Worm (Caenorhabditis elegans) whole organism, L1 larva: ENCODE results near the gene Y22D7AL.9.

Source experiments
- C16A3.4 ChIP-seq: fragments of 150-350 bp; optimal IDR thresholded peaks from 2 replicates; lab custom pipeline; 2014; ENCODE audit warnings: missing biosample characterization, missing genetic modification characterization
- alr-1 ChIP-seq: fragments of 200-800 bp; sonication (Bioruptor generic); optimal IDR thresholded peaks from 2 replicates; lab custom pipeline; 2018; ENCODE audit warnings: borderline replicate concordance, mild to moderate bottlenecking, missing genetic modification characterization, missing compliant biosample characterization
- blmp-1 ChIP-seq: fragments of 150-350 bp; optimal IDR thresholded peaks from 2 replicates; lab custom pipeline; 2014; ENCODE audit warnings: missing biosample characterization, missing genetic modification characterization
- ceh-90 ChIP-seq: sonication (generic microtip); optimal IDR thresholded peaks from 2 replicates; lab custom pipeline; 2016; ENCODE audit warnings: missing genetic modification characterization, missing compliant biosample characterization
- dpl-1 ChIP-seq, 3 experiments: fragments of 150-350 bp in 2 of 3; sonication (generic microtip) in 1 of 3; optimal IDR thresholded peaks; 2 replicates each; lab custom pipeline; 2014 to 2017; ENCODE audit warnings: missing biosample characterization in 3 of 3, missing genetic modification characterization in 3 of 3, missing genetic modification reagents in 3 of 3
- efl-1 ChIP-seq, 4 experiments: fragments of 150-350 bp; optimal IDR thresholded peaks in 3 of 4; peaks in 1 of 4; 1 replicate in 1 of 4; 2 replicates in 3 of 4; lab custom pipeline; 2014; ENCODE audit warnings: missing biosample characterization in 2 of 4, missing genetic modification characterization in 2 of 4, missing genetic modification reagents in 2 of 4
- efl-3 ChIP-seq: fragments of 200-800 bp; sonication (Bioruptor generic); optimal IDR thresholded peaks from 2 replicates; lab custom pipeline; 2018; ENCODE audit warnings: mild to moderate bottlenecking, missing genetic modification characterization, missing compliant biosample characterization
- egl-13 ChIP-seq: sonication (generic microtip); optimal IDR thresholded peaks from 2 replicates; lab custom pipeline; 2016; ENCODE audit warnings: missing genotype, missing genetic modification reagents, missing genetic modification characterization, missing compliant biosample characterization
- egl-27 ChIP-seq, 2 experiments: fragments of 150-350 bp in 1 of 2; sonication (generic microtip); optimal IDR thresholded peaks; 3 replicates each; lab custom pipeline; 2017 to 2018; ENCODE audit warnings: missing biosample characterization in 2 of 2, missing genetic modification characterization in 2 of 2, missing genetic modification reagents in 2 of 2
- elt-2 ChIP-seq: sonication (generic microtip); optimal IDR thresholded peaks from 2 replicates; lab custom pipeline; 2016; ENCODE audit warnings: missing genetic modification characterization, mild to moderate bottlenecking, inconsistent platforms, missing compliant biosample characterization, missing genetic modification reagents
- fkh-10 ChIP-seq: sonication (generic microtip); optimal IDR thresholded peaks from 2 replicates; lab custom pipeline; 2017; ENCODE audit warnings: missing biosample characterization, missing genetic modification reagents, missing genetic modification characterization
- fkh-8 ChIP-seq: sonication (generic microtip); optimal IDR thresholded peaks from 2 replicates; lab custom pipeline; 2016; ENCODE audit warnings: mild to moderate bottlenecking, missing genetic modification characterization, missing compliant biosample characterization
- fos-1 ChIP-seq: fragments of 150-350 bp; optimal IDR thresholded peaks from 2 replicates; lab custom pipeline; 2014; ENCODE audit warnings: missing biosample characterization, missing genetic modification characterization
- hlh-17 ChIP-seq: fragments of 200-800 bp; sonication (Bioruptor generic); optimal IDR thresholded peaks from 2 replicates; lab custom pipeline; 2018; ENCODE audit warnings: missing genetic modification characterization, mild to moderate bottlenecking, missing compliant biosample characterization, moderate library complexity, borderline replicate concordance
- hlh-4 ChIP-seq: sonication (generic microtip); optimal IDR thresholded peaks from 2 replicates; lab custom pipeline; 2016; ENCODE audit warnings: mild to moderate bottlenecking, missing genetic modification characterization, missing compliant biosample characterization
- jun-1 ChIP-seq: fragments of 150-350 bp; optimal IDR thresholded peaks from 2 replicates; lab custom pipeline; 2014; ENCODE audit warnings: missing biosample characterization, missing genetic modification reagents, missing genetic modification characterization
- lin-14 ChIP-seq: fragments of 200-800 bp; sonication (Bioruptor generic); optimal IDR thresholded peaks from 2 replicates; lab custom pipeline; 2018; ENCODE audit warnings: mild to moderate bottlenecking, missing genetic modification characterization, moderate library complexity, missing compliant biosample characterization
- lin-35 ChIP-seq, 2 experiments: fragments of 150-350 bp; optimal IDR thresholded peaks; 2 replicates each; lab custom pipeline; 2014; ENCODE audit warnings: missing biosample characterization in 2 of 2, missing genetic modification characterization in 2 of 2, missing genetic modification reagents in 2 of 2
- lir-3 ChIP-seq: sonication (generic microtip); optimal IDR thresholded peaks from 2 replicates; lab custom pipeline; 2016; ENCODE audit warnings: mild to moderate bottlenecking, missing genetic modification characterization, moderate library complexity, missing compliant biosample characterization; ENCODE audit not compliant: poor library complexity
- mab-9 ChIP-seq: fragments of 200-800 bp; sonication (Bioruptor generic); IDR thresholded peaks from 2 replicates; pipeline ENCODE4 v1.3.6; 2022; ENCODE audit warnings: missing genetic modification reagents, missing genetic modification characterization, missing compliant biosample characterization
- mdl-1 ChIP-seq, 2 experiments: fragments of 150-350 bp; optimal IDR thresholded peaks; 2 replicates each; lab custom pipeline; 2014 to 2017; ENCODE audit warnings: missing biosample characterization in 2 of 2, missing genetic modification characterization in 2 of 2, inconsistent platforms in 1 of 2
- mep-1 ChIP-seq: fragments of 150-350 bp; optimal IDR thresholded peaks from 2 replicates; lab custom pipeline; 2014; ENCODE audit warnings: missing biosample characterization, missing genetic modification characterization
- nhr-12 ChIP-seq: sonication (generic microtip); optimal IDR thresholded peaks from 2 replicates; lab custom pipeline; 2017; ENCODE audit warnings: missing biosample characterization, missing genetic modification characterization
- nhr-19 ChIP-seq: fragments of 200-800 bp; sonication (Bioruptor generic); conservative IDR thresholded peaks from 2 replicates; pipeline ENCODE4 v1.3.6; 2022; ENCODE audit warnings: missing genetic modification characterization, missing compliant biosample characterization
- nhr-47 ChIP-seq: sonication (generic microtip); optimal IDR thresholded peaks from 2 replicates; lab custom pipeline; 2016; ENCODE audit warnings: mild to moderate bottlenecking, missing genetic modification characterization, moderate library complexity, missing compliant biosample characterization
- nhr-71 ChIP-seq: sonication (generic microtip); optimal IDR thresholded peaks from 2 replicates; lab custom pipeline; 2016; ENCODE audit warnings: mild to moderate bottlenecking, missing genetic modification characterization, moderate library complexity, missing compliant biosample characterization
- nhr-76 ChIP-seq: sonication (generic microtip); optimal IDR thresholded peaks from 2 replicates; lab custom pipeline; 2017; ENCODE audit warnings: missing biosample characterization, missing genetic modification characterization
- nhr-77 ChIP-seq: fragments of 150-350 bp; optimal IDR thresholded peaks from 2 replicates; lab custom pipeline; 2014; ENCODE audit warnings: missing biosample characterization, missing genetic modification characterization
- nhr-84 ChIP-seq: sonication (generic microtip); optimal IDR thresholded peaks from 2 replicates; lab custom pipeline; 2017; ENCODE audit warnings: missing biosample characterization, missing genetic modification characterization
- nhr-90 ChIP-seq: sonication (generic microtip); optimal IDR thresholded peaks from 2 replicates; lab custom pipeline; 2016; ENCODE audit warnings: mild to moderate bottlenecking, missing genetic modification characterization, missing compliant biosample characterization; ENCODE audit not compliant: poor library complexity
- pqm-1 ChIP-seq: sonication (generic microtip); optimal IDR thresholded peaks from 3 replicates; lab custom pipeline; 2017; ENCODE audit warnings: missing biosample characterization, missing genetic modification characterization
- rnt-1 ChIP-seq: sonication (generic microtip); optimal IDR thresholded peaks from 2 replicates; lab custom pipeline; 2016; ENCODE audit warnings: mild to moderate bottlenecking, missing genetic modification characterization, moderate library complexity, missing compliant biosample characterization
- skn-1 ChIP-seq: fragments of 150-350 bp; optimal IDR thresholded peaks from 2 replicates; lab custom pipeline; 2014; ENCODE audit warnings: missing biosample characterization, missing genetic modification characterization
- snpc-4 ChIP-seq: fragments of 150-350 bp; optimal IDR thresholded peaks from 2 replicates; lab custom pipeline; 2014; ENCODE audit warnings: missing biosample characterization, missing genetic modification characterization
- snu-23 ChIP-seq: sonication (generic microtip); optimal IDR thresholded peaks from 2 replicates; lab custom pipeline; 2016; ENCODE audit warnings: missing genetic modification characterization, missing compliant biosample characterization
- sptf-1 ChIP-seq: fragments of 150-350 bp; optimal IDR thresholded peaks from 2 replicates; lab custom pipeline; 2014; ENCODE audit warnings: missing biosample characterization, missing genetic modification characterization
- sup-37 ChIP-seq: fragments of 200-800 bp; sonication (Bioruptor generic); optimal IDR thresholded peaks from 2 replicates; lab custom pipeline; 2018; ENCODE audit warnings: mild to moderate bottlenecking, missing genetic modification characterization, missing compliant biosample characterization
- swsn-7 ChIP-seq: sonication (generic microtip); optimal IDR thresholded peaks from 2 replicates; lab custom pipeline; 2016; ENCODE audit warnings: missing genetic modification characterization, missing compliant biosample characterization
- unc-130 ChIP-seq: fragments of 150-350 bp; optimal IDR thresholded peaks from 2 replicates; lab custom pipeline; 2017; ENCODE audit warnings: missing biosample characterization, missing genetic modification characterization, inconsistent platforms
- unc-30 ChIP-seq: sonication (generic microtip); optimal IDR thresholded peaks from 2 replicates; lab custom pipeline; 2017; ENCODE audit warnings: missing biosample characterization, missing genetic modification characterization
- unc-86 ChIP-seq: sonication (generic microtip); optimal IDR thresholded peaks from 2 replicates; lab custom pipeline; 2016; ENCODE audit warnings: missing genetic modification characterization, missing compliant biosample characterization
- unc-98 ChIP-seq: fragments of 200-800 bp; sonication (Bioruptor generic); IDR thresholded peaks from 2 replicates; pipeline ENCODE4 v1.3.6; 2022; ENCODE audit warnings: missing genetic modification characterization, missing compliant biosample characterization
- vab-15 ChIP-seq: sonication (generic microtip); optimal IDR thresholded peaks from 2 replicates; lab custom pipeline; 2017; ENCODE audit warnings: missing genotype, mild to moderate bottlenecking, missing genetic modification characterization, missing compliant biosample characterization
- xbp-1 ChIP-seq: sonication (generic microtip); optimal IDR thresholded peaks from 2 replicates; lab custom pipeline; 2016; ENCODE audit warnings: missing genetic modification characterization, missing compliant biosample characterization
- zag-1 ChIP-seq: fragments of 150-350 bp; optimal IDR thresholded peaks from 2 replicates; lab custom pipeline; 2014; ENCODE audit warnings: missing biosample characterization, missing genetic modification characterization
- zip-4 ChIP-seq: fragments of 200-800 bp; sonication (Bioruptor generic); optimal IDR thresholded peaks from 2 replicates; lab custom pipeline; 2018; ENCODE audit warnings: mild to moderate bottlenecking, missing genetic modification characterization, moderate library complexity, missing compliant biosample characterization
- ztf-11 ChIP-seq, 2 experiments: sonication (generic microtip); optimal IDR thresholded peaks; 2 replicates each; lab custom pipeline; 2016 to 2017; ENCODE audit warnings: missing genetic modification characterization in 2 of 2, missing biosample characterization in 1 of 2, missing compliant biosample characterization in 1 of 2
- ztf-4 ChIP-seq: fragments of 150-350 bp; optimal IDR thresholded peaks from 2 replicates; lab custom pipeline; 2014; ENCODE audit warnings: missing biosample characterization, missing genetic modification characterization

Gene Y22D7AL.9

DNA sequence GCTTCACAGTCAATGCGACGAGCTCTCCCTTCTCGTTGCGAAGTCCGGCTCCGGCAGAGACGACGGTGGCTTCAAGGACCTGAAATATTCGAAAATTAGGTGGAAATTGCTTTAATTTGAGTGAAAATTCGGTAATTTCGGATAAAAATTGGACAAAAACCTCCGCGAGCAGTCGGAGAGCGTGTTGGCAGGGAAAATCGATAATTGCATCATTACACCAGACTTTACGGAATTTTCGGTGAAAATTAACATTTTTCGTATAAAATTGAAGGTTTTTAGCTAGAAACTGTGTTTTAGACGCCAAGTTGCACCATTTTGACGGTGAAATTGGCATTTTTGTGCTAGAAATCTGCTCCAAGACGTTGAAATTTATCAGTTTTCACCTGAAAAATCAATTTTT lies 4.5 kb upstream of the Y22D7AL.9 start:
- TF ChIP-seq nhr-90 (no peak), snu-23 (GFP tag; lab: Kevin White, UChicago) (no peak), hlh-17 (GFP tag; lab: Kevin White, UChicago) (no peak), egl-27 (tag; optimal IDR thresholded peaks at IDR 0.05; lab: Kevin White, UChicago) (no peak), nhr-84 (tag; lab: Kevin White, UChicago) (no peak), dpl-1 (GFP tag; optimal IDR thresholded peaks at IDR 0.05; lab: Kevin White, UChicago) (no peak), nhr-47 (tag; lab: Kevin White, UChicago) (no peak), unc-130 (tag; lab: Kevin White, UChicago) (no peak), unc-98 (GFP tag; lab: Robert Waterston, UW) (no peak), lin-14 (no peak), ztf-4 (tag; lab: Kevin White, UChicago) (no peak), zag-1 (no peak), lir-3 (tag; lab: Kevin White, UChicago) (no peak), jun-1 (tag; lab: Kevin White, UChicago) (no peak), xbp-1 (tag; lab: Kevin White, UChicago) (no peak), egl-13 (tag; lab: Kevin White, UChicago) (no peak)
- TF ChIP-seq, all 84 proteins: peak for 0

DNA sequence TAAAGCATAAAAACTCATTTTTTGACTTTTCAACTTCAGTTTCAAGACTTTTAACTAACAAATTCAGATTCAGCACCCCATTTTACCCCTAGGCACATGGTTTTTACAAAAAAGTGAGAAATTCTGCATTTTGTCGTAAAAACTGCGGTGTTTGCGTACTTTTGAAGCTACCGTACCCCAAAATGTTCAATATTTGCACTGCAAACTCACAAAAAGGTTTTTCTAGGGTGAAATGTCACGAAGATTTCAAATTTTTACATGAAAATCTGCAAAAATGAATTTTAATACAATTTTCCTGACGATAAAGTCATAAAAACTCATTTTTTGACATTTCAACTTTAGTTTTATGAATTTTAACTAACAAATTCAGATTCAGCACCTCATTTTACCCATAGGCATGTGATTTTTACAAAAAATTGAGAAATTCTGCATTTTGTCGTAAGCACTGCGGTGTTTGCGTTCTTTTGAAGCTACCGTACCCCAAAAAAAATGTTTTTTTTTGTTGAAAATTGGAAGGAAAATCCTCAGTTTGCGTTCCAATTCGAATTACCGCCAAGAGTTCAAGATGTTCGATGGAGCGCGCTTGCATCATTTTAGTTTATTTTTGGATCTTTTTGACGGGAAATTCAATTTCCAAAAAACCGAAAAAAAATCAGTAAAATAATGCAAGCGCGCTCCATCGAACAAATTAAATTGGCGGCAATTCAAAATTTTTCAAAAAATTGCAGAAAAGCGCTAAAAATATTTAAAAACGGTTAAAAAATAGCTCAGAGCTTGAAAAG lies 2.6 kb upstream of the Y22D7AL.9 start:
- TF ChIP-seq unc-98 (GFP tag; lab: Robert Waterston, UW): no peak
- TF ChIP-seq fkh-10 (GFP tag; lab: Kevin White, UChicago): no peak
- TF ChIP-seq C16A3.4 (tag; lab: Kevin White, UChicago): no peak
- TF ChIP-seq elt-2: peak; percentile 28
- TF ChIP-seq zip-4 (GFP tag; lab: Kevin White, UChicago): no peak
- no peak for TF ChIP-seq egl-13 (tag; lab: Kevin White, UChicago)
- peak; percentile 45 for TF ChIP-seq nhr-71 (tag; lab: Kevin White, UChicago)
- peak; percentile 36 for TF ChIP-seq rnt-1 (tag; lab: Kevin White, UChicago)
- peak; percentile 30 to 71 for TF ChIP-seq lin-35 (GFP tag; optimal IDR thresholded peaks at IDR 0.05; lab: Kevin White, UChicago)
- no peak for TF ChIP-seq egl-27 (tag; optimal IDR thresholded peaks at IDR 0.05; lab: Kevin White, UChicago)
- TF ChIP-seq fkh-8: no peak
- TF ChIP-seq swsn-7 (tag; lab: Kevin White, UChicago): no peak
- no peak for TF ChIP-seq sptf-1 (tag; lab: Kevin White, UChicago)
- no peak for TF ChIP-seq pqm-1 (tag; lab: Kevin White, UChicago)
- no peak for TF ChIP-seq vab-15 (tag; lab: Kevin White, UChicago)
- no peak for TF ChIP-seq snpc-4 (tag; lab: Kevin White, UChicago)
- no peak for TF ChIP-seq sup-37
- TF ChIP-seq ztf-11 (tag; optimal IDR thresholded peaks at IDR 0.05; lab: Kevin White, UChicago): no peak
- no peak for TF ChIP-seq fos-1
- TF ChIP-seq efl-1 (optimal IDR thresholded peaks at IDR 0.05; lab: Kevin White, UChicago): peak in 1 of 2 experiments; percentile 29
- TF ChIP-seq efl-1 (GFP tag; optimal IDR thresholded peaks at IDR 0.05 in 1 of 2; lab: Kevin White, UChicago): peak; percentile 70 to 97
- TF ChIP-seq nhr-47 (tag; lab: Kevin White, UChicago): peak; percentile 31
- TF ChIP-seq xbp-1 (tag; lab: Kevin White, UChicago): peak; percentile 6
- TF ChIP-seq ceh-90 (tag; lab: Kevin White, UChicago): no peak
- TF ChIP-seq mep-1 (tag; lab: Kevin White, UChicago): peak; percentile 1
- TF ChIP-seq nhr-76: no peak
- no peak for TF ChIP-seq efl-3 (GFP tag; lab: Kevin White, UChicago)
- no peak for TF ChIP-seq mdl-1 (tag; optimal IDR thresholded peaks at IDR 0.05; lab: Kevin White, UChicago)
- peak; percentile 19; the same call in 1 of the 2 replicates for TF ChIP-seq nhr-19 (GFP tag; lab: Robert Waterston, UW)
- TF ChIP-seq nhr-77 (tag; lab: Kevin White, UChicago): no peak
- TF ChIP-seq unc-86: no peak
- no peak for TF ChIP-seq hlh-4 (tag; lab: Kevin White, UChicago)
- peak; percentile 23 for TF ChIP-seq ztf-4 (tag; lab: Kevin White, UChicago)
- TF ChIP-seq unc-30 (tag; lab: Kevin White, UChicago): no peak
- no peak for TF ChIP-seq nhr-12 (tag; lab: Kevin White, UChicago)
- TF ChIP-seq mab-9 (GFP tag; lab: Robert Waterston, UW): no peak
- TF ChIP-seq alr-1: no peak
- TF ChIP-seq skn-1 (tag; lab: Kevin White, UChicago): no peak
- no peak for TF ChIP-seq blmp-1
